Worm (Caenorhabditis elegans) whole organism, early embryonic: ENCODE data around the gene F35C11.2.

ENCODE experiments used
- sea-1 ChIP-seq: fragments of 200-800 bp; sonication (Bioruptor generic); conservative IDR thresholded peaks from 2 replicates; pipeline ENCODE4 v1.3.6; 2022; ENCODE audit warnings: missing genetic modification characterization, missing compliant biosample characterization
- tra-4 ChIP-seq: sonication (generic microtip); optimal IDR thresholded peaks from 2 replicates; lab custom pipeline; 2017; ENCODE audit warnings: missing genetic modification characterization, missing compliant biosample characterization

- TF ChIP-seq tra-4 (tag; lab: Kevin White, UChicago) (no peak), sea-1 (GFP tag; lab: Robert Waterston, UW) (no peak)
Measured at ce11 chrII:8209476-8209875, 39.2 kb downstream of the F35C11.2 start, which contains the start of gene M110.8.
